Fruit fly (Drosophila melanogaster) whole organism, embryonic: Measurements from ENCODE around the gene CG34296.

Experiments
- Atf-2 ChIP-seq: fragments of 200-800 bp; sonication (Bioruptor generic); optimal IDR thresholded peaks from 2 replicates; lab custom pipeline; 2016; ENCODE audit warnings: missing biosample characterization, missing genetic modification characterization
- Awh ChIP-seq: fragments of 200-800 bp; sonication (Bioruptor generic); IDR thresholded peaks from 2 replicates; pipeline ENCODE4, ENCODE4 v1.3.6; 2022; ENCODE audit warnings: missing biosample characterization, missing genetic modification characterization
- CG10209 ChIP-seq: fragments of 200-800 bp; sonication (Bioruptor generic); optimal IDR thresholded peaks from 3 replicates; lab custom pipeline; 2017; ENCODE audit warnings: missing biosample characterization, mild to moderate bottlenecking, missing genetic modification characterization, missing genetic modification reagents
- CG1024 ChIP-seq: fragments of 200-800 bp; sonication (Bioruptor generic); IDR thresholded peaks from 2 replicates; pipeline ENCODE4 v1.3.6; 2022; ENCODE audit warnings: missing biosample characterization, missing genetic modification characterization
- CG10462 ChIP-seq: fragments of 200-800 bp; sonication (Bioruptor generic); optimal IDR thresholded peaks from 2 replicates; lab custom pipeline; 2016; ENCODE audit warnings: missing biosample characterization, missing genetic modification characterization
- CG10565 ChIP-seq: fragments of 200-800 bp; sonication (Bioruptor generic); optimal IDR thresholded peaks from 3 replicates; lab custom pipeline; 2016; ENCODE audit warnings: missing biosample characterization, mild to moderate bottlenecking, missing genetic modification characterization
- CG11247 ChIP-seq: fragments of 200-800 bp; sonication (Bioruptor generic); IDR thresholded peaks from 2 replicates; pipeline ENCODE4 v1.3.6; 2022; ENCODE audit warnings: missing biosample characterization, missing genetic modification characterization
- CG11695 ChIP-seq: fragments of 200-800 bp; sonication (Bioruptor generic); IDR thresholded peaks from 3 replicates; pipeline ENCODE4 v1.3.6; 2022; ENCODE audit warnings: missing biosample characterization, missing genetic modification characterization
- CG11696 ChIP-seq: fragments of 200-800 bp; sonication (Bioruptor generic); IDR thresholded peaks from 2 replicates; pipeline ENCODE4 v1.3.6; 2022; ENCODE audit warnings: missing biosample characterization, missing genetic modification characterization
- CG12391 ChIP-seq: fragments of 200-800 bp; sonication (Bioruptor generic); optimal IDR thresholded peaks from 3 replicates; lab custom pipeline; 2018; ENCODE audit warnings: missing biosample characterization, mild to moderate bottlenecking, missing genetic modification characterization, moderate library complexity
- CG13287 ChIP-seq: fragments of 200-800 bp; sonication (Bioruptor generic); IDR thresholded peaks from 2 replicates; pipeline ENCODE4 v1.3.6; 2022; ENCODE audit warnings: missing biosample characterization, missing genetic modification characterization; ENCODE audit not compliant: partially characterized antibody
- CG14667 ChIP-seq: fragments of 200-800 bp; sonication (Bioruptor generic); IDR thresholded peaks from 2 replicates; pipeline ENCODE4 v1.3.6; 2022; ENCODE audit warnings: missing biosample characterization, missing genetic modification characterization
- CG14965 ChIP-seq: fragments of 200-800 bp; sonication (Bioruptor generic); optimal IDR thresholded peaks from 2 replicates; lab custom pipeline; 2016; ENCODE audit warnings: missing biosample characterization, missing genetic modification characterization, borderline replicate concordance
- CG15269 ChIP-seq: fragments of 200-800 bp; sonication (Bioruptor generic); optimal IDR thresholded peaks from 2 replicates; lab custom pipeline; 2018; ENCODE audit warnings: missing biosample characterization, mild to moderate bottlenecking, missing genetic modification characterization, moderate library complexity
- CG16813 ChIP-seq: fragments of 200-800 bp; sonication (Bioruptor generic); IDR thresholded peaks from 3 replicates; pipeline ENCODE4 v1.3.6; 2022; ENCODE audit warnings: missing biosample characterization, missing genetic modification characterization; ENCODE audit not compliant: partially characterized antibody
- CG17829 ChIP-seq: fragments of 200-800 bp; optimal IDR thresholded peaks from 2 replicates; lab custom pipeline; 2019; ENCODE audit warnings: missing biosample characterization, mild to moderate bottlenecking, missing genetic modification characterization, moderate library complexity
- CG18262 ChIP-seq: fragments of 200-800 bp; optimal IDR thresholded peaks from 3 replicates; lab custom pipeline; 2019; ENCODE audit warnings: missing biosample characterization, mild to moderate bottlenecking, missing genetic modification characterization, moderate library complexity
- CG30403 ChIP-seq: fragments of 200-800 bp; sonication (Bioruptor generic); optimal IDR thresholded peaks from 3 replicates; lab custom pipeline; 2016; ENCODE audit warnings: missing biosample characterization, missing genetic modification characterization
- CG32767 ChIP-seq: fragments of 200-800 bp; sonication (Bioruptor generic); IDR thresholded peaks from 2 replicates; pipeline ENCODE4 v1.3.6; 2022; ENCODE audit warnings: missing biosample characterization, missing genetic modification characterization
- CG6683 ChIP-seq: fragments of 200-800 bp; sonication (Bioruptor generic); optimal IDR thresholded peaks from 2 replicates; lab custom pipeline; 2017; ENCODE audit warnings: missing biosample characterization, mild to moderate bottlenecking, missing genetic modification characterization, missing genetic modification reagents
- CG7928 ChIP-seq: fragments of 200-800 bp; sonication (Bioruptor generic); optimal IDR thresholded peaks from 2 replicates; lab custom pipeline; 2017; ENCODE audit warnings: missing biosample characterization, mild to moderate bottlenecking, missing genetic modification characterization
- CTCF ChIP-seq: fragments of 200-800 bp; sonication (Bioruptor generic); optimal IDR thresholded peaks from 2 replicates; lab custom pipeline; 2017; ENCODE audit warnings: missing biosample characterization, mild to moderate bottlenecking, missing genetic modification characterization, moderate library complexity
- Chrac-16 ChIP-seq: fragments of 200-800 bp; sonication (Bioruptor generic); optimal IDR thresholded peaks from 3 replicates; lab custom pipeline; 2016; ENCODE audit warnings: missing biosample characterization, missing genetic modification characterization
- Dad ChIP-seq: fragments of 200-800 bp; sonication (Bioruptor generic); optimal IDR thresholded peaks from 3 replicates; lab custom pipeline; 2016; ENCODE audit warnings: missing biosample characterization, missing genetic modification characterization
- Dip3 ChIP-seq: fragments of 200-800 bp; sonication (Bioruptor generic); optimal IDR thresholded peaks from 3 replicates; lab custom pipeline; 2016; ENCODE audit warnings: missing biosample characterization, missing genetic modification characterization
- Dll ChIP-seq: fragments of 200-800 bp; sonication (Bioruptor generic); IDR thresholded peaks from 4 replicates; pipeline ENCODE4 v1.3.6; 2022; ENCODE audit warnings: missing biosample characterization, missing genetic modification characterization; ENCODE audit not compliant: partially characterized antibody
- Eip74EF ChIP-seq, 2 experiments: fragments of 200-800 bp in 1 of 2; fragments of >200 bp in 1 of 2; sonication (Bioruptor generic) in 1 of 2; optimal IDR thresholded peaks; 2 replicates each; lab custom pipeline; 2017 to 2019; ENCODE audit warnings: missing biosample characterization in 2 of 2, missing genetic modification characterization in 2 of 2, mild to moderate bottlenecking in 1 of 2, moderate library complexity in 1 of 2
- Elba2 ChIP-seq: fragments of 200-800 bp; sonication (Bioruptor generic); optimal IDR thresholded peaks from 3 replicates; lab custom pipeline; 2016; ENCODE audit warnings: missing biosample characterization, missing genetic modification characterization
- HLH3B ChIP-seq: fragments of 200-800 bp; sonication (Bioruptor generic); IDR thresholded peaks from 2 replicates; pipeline ENCODE4 v1.3.6; 2022; ENCODE audit warnings: missing biosample characterization, missing genetic modification characterization
- Jarid2 ChIP-seq: fragments of 200-800 bp; sonication (Bioruptor generic); optimal IDR thresholded peaks from 3 replicates; lab custom pipeline; 2017; ENCODE audit warnings: mild to moderate bottlenecking, missing biosample characterization, missing genetic modification reagents, missing genetic modification characterization
- NC2α ChIP-seq: fragments of 200-800 bp; sonication (Bioruptor generic); optimal IDR thresholded peaks from 2 replicates; lab custom pipeline; 2016; ENCODE audit warnings: missing biosample characterization, missing genetic modification characterization
- Rfx ChIP-seq: fragments of 200-800 bp; sonication (Bioruptor generic); IDR thresholded peaks from 2 replicates; pipeline ENCODE4 v1.3.6; 2022; ENCODE audit warnings: missing biosample characterization, missing genetic modification characterization
- YL-1 ChIP-seq: fragments of 200-800 bp; sonication (Bioruptor generic); optimal IDR thresholded peaks from 3 replicates; lab custom pipeline; 2017; ENCODE audit warnings: missing biosample characterization, mild to moderate bottlenecking, missing genetic modification characterization
- ac ChIP-seq: fragments of 200-800 bp; sonication (Bioruptor generic); optimal IDR thresholded peaks from 3 replicates; lab custom pipeline; 2017; ENCODE audit warnings: missing biosample characterization, mild to moderate bottlenecking, missing genetic modification characterization
- bsh ChIP-seq, 2 experiments: fragments of 200-800 bp; sonication (Bioruptor generic); optimal IDR thresholded peaks; 2 replicates each; lab custom pipeline; 2017 to 2018; ENCODE audit warnings: mild to moderate bottlenecking in 2 of 2, missing biosample characterization in 2 of 2, missing genetic modification characterization in 2 of 2, moderate library complexity in 1 of 2
- btn ChIP-seq: fragments of 200-800 bp; sonication (Bioruptor generic); optimal IDR thresholded peaks from 2 replicates; lab custom pipeline; 2016; ENCODE audit warnings: missing biosample characterization, missing genetic modification characterization
- corto ChIP-seq: fragments of 200-800 bp; sonication (Bioruptor generic); optimal IDR thresholded peaks from 2 replicates; lab custom pipeline; 2016; ENCODE audit warnings: missing biosample characterization, mild to moderate bottlenecking, missing genetic modification characterization, moderate library complexity
- crc ChIP-seq: fragments of 200-800 bp; sonication (Bioruptor generic); optimal IDR thresholded peaks from 2 replicates; lab custom pipeline; 2016; ENCODE audit warnings: missing biosample characterization, missing genetic modification characterization
- dati ChIP-seq: fragments of 200-800 bp; sonication (Bioruptor generic); IDR thresholded peaks from 2 replicates; pipeline ENCODE4 v1.3.6; 2022; ENCODE audit warnings: missing biosample characterization, missing genetic modification characterization
- dm ChIP-seq: fragments of 200-800 bp; sonication (Bioruptor generic); optimal IDR thresholded peaks from 3 replicates; lab custom pipeline; 2016; ENCODE audit warnings: missing biosample characterization, missing genetic modification characterization
- emc ChIP-seq: fragments of 200-800 bp; sonication (Bioruptor generic); optimal IDR thresholded peaks from 2 replicates; lab custom pipeline; 2016; ENCODE audit warnings: missing biosample characterization, missing genetic modification characterization
- gro ChIP-seq: fragments of 200-800 bp; sonication (Bioruptor generic); optimal IDR thresholded peaks from 2 replicates; lab custom pipeline; 2016; ENCODE audit warnings: missing biosample characterization, missing genetic modification characterization
- ham ChIP-seq: fragments of 200-800 bp; sonication (Bioruptor generic); IDR thresholded peaks from 2 replicates; pipeline ENCODE4 v1.3.6; 2022; ENCODE audit warnings: missing biosample characterization, missing genetic modification characterization
- lilli ChIP-seq: fragments of 200-800 bp; sonication (Bioruptor generic); optimal IDR thresholded peaks from 3 replicates; lab custom pipeline; 2016; ENCODE audit warnings: missing biosample characterization, missing genetic modification characterization
- pum ChIP-seq: fragments of 200-800 bp; sonication (Bioruptor generic); optimal IDR thresholded peaks from 2 replicates; lab custom pipeline; 2016; ENCODE audit warnings: missing biosample characterization, missing genetic modification characterization
- run ChIP-seq: fragments of 200-800 bp; sonication (Bioruptor generic); optimal IDR thresholded peaks from 3 replicates; lab custom pipeline; 2018; ENCODE audit warnings: missing biosample characterization, mild to moderate bottlenecking, missing genetic modification characterization
- sens-2 ChIP-seq: fragments of 200-800 bp; sonication (Bioruptor generic); IDR thresholded peaks from 2 replicates; pipeline ENCODE4 v1.3.6; 2022; ENCODE audit warnings: missing biosample characterization, missing genetic modification characterization
- shn ChIP-seq: fragments of 200-800 bp; sonication (Bioruptor generic); optimal IDR thresholded peaks from 3 replicates; lab custom pipeline; 2016; ENCODE audit warnings: missing biosample characterization, missing genetic modification characterization
- sob ChIP-seq: fragments of 200-800 bp; sonication (Bioruptor generic); IDR thresholded peaks from 2 replicates; pipeline ENCODE4 v1.3.6; 2022; ENCODE audit warnings: missing biosample characterization, missing genetic modification characterization
- unc-4 ChIP-seq: fragments of 200-800 bp; sonication (Bioruptor generic); IDR thresholded peaks from 2 replicates; pipeline ENCODE4 v1.3.6; 2022; ENCODE audit warnings: missing biosample characterization, missing genetic modification characterization; ENCODE audit not compliant: partially characterized antibody
- usp ChIP-seq: fragments of >200 bp; optimal IDR thresholded peaks from 2 replicates; lab custom pipeline; 2017; ENCODE audit warnings: missing biosample characterization, missing genetic modification characterization
- zen2 ChIP-seq: fragments of 200-800 bp; sonication (Bioruptor generic); IDR thresholded peaks from 3 replicates; pipeline ENCODE4 v1.3.6; 2022; ENCODE audit warnings: missing biosample characterization, missing genetic modification characterization; ENCODE audit not compliant: partially characterized antibody

CG34296 gene

DNA sequence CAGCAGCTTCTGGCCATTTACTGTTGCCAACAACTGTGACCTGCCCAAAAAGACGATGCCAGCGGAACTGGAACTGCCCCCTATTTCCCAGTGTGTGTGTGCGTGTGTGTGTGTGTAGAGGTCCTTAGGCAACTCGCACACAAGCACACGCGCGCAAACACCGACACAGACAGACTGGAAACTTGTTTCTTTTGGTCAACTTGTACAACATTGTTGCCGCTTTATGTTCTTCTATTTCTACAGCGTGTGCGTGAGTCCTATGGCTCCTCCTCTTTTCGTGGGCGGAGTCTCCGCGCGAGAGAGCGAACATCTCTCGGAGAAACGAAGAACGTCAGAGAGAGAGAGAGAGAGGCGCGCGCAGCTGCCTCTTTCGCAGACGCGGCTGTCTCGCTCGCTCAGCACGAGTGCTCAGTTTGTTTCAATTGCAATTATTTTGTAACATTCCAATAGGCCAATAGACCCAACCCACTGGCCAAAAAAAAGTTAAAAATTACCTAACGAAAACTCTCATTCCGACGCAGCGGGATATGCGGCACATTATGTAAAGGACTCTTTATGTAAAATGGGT lies 31.3 kb upstream of the CG34296 start (continued):
- TF ChIP-seq CG16813: 0 out of 3 replicates have a peak, but pooled peaks have one; percentile 34
- no peak for TF ChIP-seq dm
- no peak for TF ChIP-seq CTCF (GFP tag; lab: Kevin White, UChicago)
- TF ChIP-seq ac (GFP tag; lab: Kevin White, UChicago): no peak
- TF ChIP-seq CG12391 (tag; lab: Kevin White, UChicago): no peak
- no peak for TF ChIP-seq Chrac-16 (GFP tag; lab: Kevin White, UChicago)
- no peak for TF ChIP-seq YL-1 (GFP tag; lab: Kevin White, UChicago)
- no peak for TF ChIP-seq Awh (GFP tag; lab: Robert Waterston, UW)
- TF ChIP-seq Rfx (GFP tag; lab: Robert Waterston, UW): no peak
- no peak for TF ChIP-seq CG11247 (GFP tag; lab: Robert Waterston, UW)
- TF ChIP-seq lilli (GFP tag; lab: Kevin White, UChicago): no peak
- no peak for TF ChIP-seq CG18262
- TF ChIP-seq HLH3B: no peak
- TF ChIP-seq CG1024 (GFP tag; lab: Robert Waterston, UW): no peak
- TF ChIP-seq CG17829 (tag; lab: Kevin White, UChicago): no peak
- TF ChIP-seq btn (GFP tag; lab: Kevin White, UChicago): no peak
- peak; percentile 79 for TF ChIP-seq Elba2 (GFP tag; lab: Kevin White, UChicago)
- TF ChIP-seq CG6683 (GFP tag; lab: Kevin White, UChicago): no peak
- TF ChIP-seq bsh (GFP tag; optimal IDR thresholded peaks at IDR 0.05; lab: Kevin White, UChicago): no peak
- TF ChIP-seq Dad (GFP tag; lab: Kevin White, UChicago): no peak
- TF ChIP-seq CG7928 (GFP tag; lab: Kevin White, UChicago): no peak
- TF ChIP-seq CG14965 (GFP tag; lab: Kevin White, UChicago): no peak
- TF ChIP-seq CG30403 (GFP tag; lab: Kevin White, UChicago): no peak
- TF ChIP-seq dati (GFP tag; lab: Robert Waterston, UW): no peak
- no peak for TF ChIP-seq CG10565 (GFP tag; lab: Kevin White, UChicago)
- no peak for TF ChIP-seq pum
- no peak for TF ChIP-seq CG10209 (GFP tag; lab: Kevin White, UChicago)
- no peak for TF ChIP-seq Atf-2 (GFP tag; lab: Kevin White, UChicago)
- TF ChIP-seq CG13287 (GFP tag; lab: Robert Waterston, UW): no peak
- TF ChIP-seq CG15269 (tag; lab: Kevin White, UChicago): no peak
- no peak for TF ChIP-seq run (tag; lab: Kevin White, UChicago)
- TF ChIP-seq unc-4: no peak
- TF ChIP-seq emc (GFP tag; lab: Kevin White, UChicago): no peak
- peak; percentile 42 for TF ChIP-seq Jarid2 (GFP tag; lab: Kevin White, UChicago)
- no peak for TF ChIP-seq CG32767 (GFP tag; lab: Robert Waterston, UW)
- TF ChIP-seq corto (GFP tag; lab: Kevin White, UChicago): no peak
- TF ChIP-seq sens-2 (GFP tag; lab: Robert Waterston, UW): no peak
- TF ChIP-seq CG11696: no peak
- TF ChIP-seq zen2 (GFP tag; lab: Robert Waterston, UW): 0 out of 3 replicates have a peak, but pooled peaks have one; percentile 37
- no peak for TF ChIP-seq CG14667 (GFP tag; lab: Robert Waterston, UW)
- no peak for TF ChIP-seq CG10462 (GFP tag; lab: Kevin White, UChicago)
- TF ChIP-seq crc (GFP tag; lab: Kevin White, UChicago): no peak
- no peak for TF ChIP-seq NC2α (GFP tag; lab: Kevin White, UChicago)
- 0 out of 4 replicates have a peak, but pooled peaks have one; percentile 28 for TF ChIP-seq Dll (GFP tag; lab: Robert Waterston, UW)
- no peak for TF ChIP-seq CG11695 (GFP tag; lab: Robert Waterston, UW)
- no peak for TF ChIP-seq Dip3 (GFP tag; lab: Kevin White, UChicago)
- TF ChIP-seq sob (GFP tag; lab: Robert Waterston, UW): no peak
- no peak for TF ChIP-seq shn (GFP tag; lab: Kevin White, UChicago)
- no peak for TF ChIP-seq Eip74EF (GFP tag; optimal IDR thresholded peaks at IDR 0.05; lab: Kevin White, UChicago)
- no peak for TF ChIP-seq usp (GFP tag; lab: Kevin White, UChicago)
- no peak for TF ChIP-seq gro (GFP tag; lab: Kevin White, UChicago)
- no peak for TF ChIP-seq ham (GFP tag; lab: Robert Waterston, UW)
